Worm (Caenorhabditis elegans) whole organism, late embryonic: ENCODE results near the gene srd-39.

Experiments used
- ceh-14 ChIP-seq: sonication (generic microtip); optimal IDR thresholded peaks from 2 replicates; lab custom pipeline; 2016; ENCODE audit warnings: missing genotype, missing genetic modification characterization, missing compliant biosample characterization
- ceh-30 ChIP-seq: fragments of 150-350 bp; optimal IDR thresholded peaks from 2 replicates; lab custom pipeline; 2014; ENCODE audit warnings: missing biosample characterization, missing genetic modification characterization
- elt-2 ChIP-seq: sonication (generic microtip); optimal IDR thresholded peaks from 2 replicates; lab custom pipeline; 2016; ENCODE audit warnings: missing genetic modification reagents, missing genetic modification characterization, missing compliant biosample characterization

ce11 chrX:13288715-13289114, 11.7 kb downstream of the srd-39 start, which contains the start of gene R04D3.4:
- no peak for TF ChIP-seq ceh-30 (tag; lab: Kevin White, UChicago)
- no peak for TF ChIP-seq ceh-14 (tag; lab: Kevin White, UChicago)
- TF ChIP-seq elt-2 (tag; lab: Kevin White, UChicago), result no peak
